Worm (Caenorhabditis elegans): Measurements from ENCODE around the gene Y116A8A.2.
"Not testable (repeated sequence)": the region's sequence is repeated elsewhere in the genome, so short reads cannot be mapped to it uniquely, and the experiment has no call there.

Y116A8A.2 gene

ce11 chrIV:16829896-16830295 lies 16.2 kb upstream of the Y116A8A.2 start, which contains the start of gene Y116A8A.7:
Gene Y116A8A.7 (plus strand): TSS chrIV:16830196.
- TF ChIP-seq snpc-4 (GFP tag; optimal IDR thresholded peaks at IDR 0.05): no peak
- TF ChIP-seq snpc-4 (tag; optimal IDR thresholded peaks at IDR 0.05): peak in 1 of 4 experiments; percentile 24
- TF ChIP-seq rcor-1 (GFP tag; IDR thresholded peaks at IDR 0.05): no peak

- TF ChIP-seq mes-4 (tag; optimal IDR thresholded peaks at IDR 0.05): no peak
- no peak for TF ChIP-seq Y56A3A.18 (GFP tag; IDR thresholded peaks at IDR 0.05)
- no peak for TF ChIP-seq tbp1 (GFP tag; optimal IDR thresholded peaks at IDR 0.05)
- no peak for TF ChIP-seq aptf-2 (GFP tag; conservative IDR thresholded peaks at IDR 0.05)
- TF ChIP-seq T07F8.4 (tag; optimal IDR thresholded peaks at IDR 0.05): no peak
- TF ChIP-seq ztf-22 (GFP tag; optimal IDR thresholded peaks at IDR 0.05): no peak
- TF ChIP-seq rec-8 (tag; optimal IDR thresholded peaks at IDR 0.05): no peak
- TF ChIP-seq nhr-120 (GFP tag; IDR thresholded peaks at IDR 0.05): no peak
- no peak for TF ChIP-seq lin-40 (tag; optimal IDR thresholded peaks at IDR 0.05)
- TF ChIP-seq F39B2.1 (GFP tag; IDR thresholded peaks at IDR 0.05): no peak
- no peak for TF ChIP-seq egl-44 (GFP tag; IDR thresholded peaks at IDR 0.05)
- no peak for TF ChIP-seq ceh-58 (GFP tag; IDR thresholded peaks at IDR 0.05)
- TF ChIP-seq B0261.1 (tag; optimal IDR thresholded peaks at IDR 0.05): no peak
- TF ChIP-seq B0336.3 (GFP tag; IDR thresholded peaks at IDR 0.05): no peak
- TF ChIP-seq ets-4 (GFP tag; optimal IDR thresholded peaks at IDR 0.05): no peak
- TF ChIP-seq ztf-6 (GFP tag; IDR thresholded peaks at IDR 0.05): no peak
- no peak for TF ChIP-seq snpc-1.3 (tag; optimal IDR thresholded peaks at IDR 0.05; ENCODE audit: insufficient read depth)
- TF ChIP-seq dpff-1 (tag; optimal IDR thresholded peaks at IDR 0.05): no peak
- no peak for TF ChIP-seq egl-18 (GFP tag; IDR thresholded peaks at IDR 0.05)
- no peak for TF ChIP-seq lin-26 (GFP tag; IDR thresholded peaks at IDR 0.05)
Observed at ce11 chrIV:16828698-16829097, 15.0 kb upstream of the Y116A8A.2 start, which contains the start of gene Y116A8A.6. Gene Y116A8A.6 (minus strand): TSS chrIV:16828798.

- TF ChIP-seq F57C9.4 (tag; optimal IDR thresholded peaks at IDR 0.05): no peak
- no peak for TF ChIP-seq tlf-1 (GFP tag; optimal IDR thresholded peaks at IDR 0.05)
- TF ChIP-seq madf-3 (GFP tag; IDR thresholded peaks at IDR 0.05): no peak
Observed at ce11 chrIV:16822529-16822928, 8.8 kb upstream of the Y116A8A.2 start, which contains the start of gene Y116A8A.4. Gene Y116A8A.4 (plus strand): TSS chrIV:16822829.

- 0 out of 2 replicates have a peak, but pooled peaks have one; percentile 25 for TF ChIP-seq D2030.7 (GFP tag; IDR thresholded peaks at IDR 0.05)
- TF ChIP-seq tbp1 (GFP tag; optimal IDR thresholded peaks at IDR 0.05): peak; percentile 86
- TF ChIP-seq attf-6 (GFP tag; IDR thresholded peaks at IDR 0.05): peak; percentile 94
- TF ChIP-seq B0261.1 (tag; optimal IDR thresholded peaks at IDR 0.05): peak; percentile 51
- TF ChIP-seq rpc-1 (optimal IDR thresholded peaks at IDR 0.05): peak; percentile 34
- peak; percentile 62 for TF ChIP-seq rpc-1 (tag; optimal IDR thresholded peaks at IDR 0.05)
- not testable (repeated sequence) for TF ChIP-seq snpc-4 (GFP tag; optimal IDR thresholded peaks at IDR 0.05)
- TF ChIP-seq snpc-4 (tag; optimal IDR thresholded peaks at IDR 0.05): peak in 2 of 4 experiments; percentile 78 to 89
- TF ChIP-seq hmg-1.2 (GFP tag; IDR thresholded peaks at IDR 0.05): peak; percentile 38; the same call in 1 of the 2 replicates
- TF ChIP-seq ztf-25 (GFP tag; IDR thresholded peaks at IDR 0.05): 0 out of 2 replicates have a peak, but pooled peaks have one; percentile 49
Observed at ce11 chrIV:16818551-16818950, 4.8 kb upstream of the Y116A8A.2 start.

- TF ChIP-seq nhr-27 (tag; optimal IDR thresholded peaks at IDR 0.05) (no peak), snpc-4 (GFP tag; optimal IDR thresholded peaks at IDR 0.05) (no peak), snpc-4 (tag; optimal IDR thresholded peaks at IDR 0.05) (peak in 1 of 4 experiments; percentile 43)
Observed at ce11 chrIV:16812116-16812515, 1.6 kb downstream of the Y116A8A.2 start.

All from whole organism, young adult.